Worm (Caenorhabditis elegans) whole organism, young adult: ENCODE measurements around the gene T04A8.7.
"Not testable (repeated sequence)": the region's sequence is repeated elsewhere in the genome, so short reads cannot be mapped to it uniquely, and the experiment has no call there.

ENCODE experiments used
- F33H1.4 ChIP-seq: fragments of 200-800 bp; sonication (Bioruptor generic); IDR thresholded peaks from 2 replicates; pipeline ENCODE4 v1.3.6; 2022; ENCODE audit warnings: missing genetic modification reagents, missing genetic modification characterization, missing compliant biosample characterization
- F52B5.7 ChIP-seq: sonication (generic microtip); optimal IDR thresholded peaks from 2 replicates; lab custom pipeline; 2016; ENCODE audit warnings: mild to moderate bottlenecking, missing genetic modification characterization, missing compliant biosample characterization
- F57A8.1 ChIP-seq: fragments of 200-800 bp; sonication (Bioruptor generic); optimal IDR thresholded peaks from 2 replicates; lab custom pipeline; 2018; ENCODE audit warnings: mild to moderate bottlenecking, missing genetic modification characterization, moderate library complexity, missing compliant biosample characterization
- T07F8.4 ChIP-seq: sonication (generic microtip); optimal IDR thresholded peaks from 2 replicates; lab custom pipeline; 2016; ENCODE audit warnings: mild to moderate bottlenecking, missing genetic modification characterization, moderate library complexity, missing compliant biosample characterization
- ama-1 ChIP-seq, 3 experiments: fragments of 150-350 bp in 1 of 3; sonication (generic microtip) in 2 of 3; optimal IDR thresholded peaks; 2 replicates each; lab custom pipeline; 2014 to 2018; ENCODE audit warnings: missing biosample characterization in 2 of 3, missing genetic modification characterization in 2 of 3, missing genetic modification reagents in 2 of 3
- aptf-3 ChIP-seq: fragments of 200-800 bp; sonication (Bioruptor generic); IDR thresholded peaks from 2 replicates; pipeline ENCODE4 v1.3.6; 2022; ENCODE audit warnings: missing genetic modification characterization, missing compliant biosample characterization
- ccch-3 ChIP-seq: fragments of 200-800 bp; sonication (Bioruptor generic); optimal IDR thresholded peaks from 2 replicates; lab custom pipeline; 2018; ENCODE audit warnings: mild to moderate bottlenecking, missing genetic modification characterization, missing compliant biosample characterization
- cebp-1 ChIP-seq, 2 experiments: fragments of 200-800 bp in 1 of 2; sonication (Bioruptor generic) in 1 of 2; sonication (generic microtip) in 1 of 2; IDR thresholded peaks in 1 of 2; optimal IDR thresholded peaks in 1 of 2; 2 replicates each; pipeline versions ENCODE4 v1.3.6 to Lab custom; 2017 to 2022; ENCODE audit warnings: missing compliant biosample characterization in 2 of 2, missing genetic modification characterization in 2 of 2, mild to moderate bottlenecking in 1 of 2, missing genetic modification reagents in 1 of 2, moderate library complexity in 1 of 2
- ceh-100 ChIP-seq: fragments of 200-800 bp; sonication (Bioruptor generic); IDR thresholded peaks from 2 replicates; pipeline ENCODE4 v1.3.6; 2022; ENCODE audit warnings: missing genetic modification reagents, missing genetic modification characterization, missing compliant biosample characterization
- ceh-79 ChIP-seq: sonication (generic microtip); optimal IDR thresholded peaks from 2 replicates; lab custom pipeline; 2017; ENCODE audit warnings: mild to moderate bottlenecking, missing genetic modification characterization, missing compliant biosample characterization
- chd-7 ChIP-seq: sonication (generic microtip); optimal IDR thresholded peaks from 2 replicates; lab custom pipeline; 2016; ENCODE audit warnings: mild to moderate bottlenecking, missing genetic modification characterization, moderate library complexity, missing compliant biosample characterization
- egl-44 ChIP-seq: fragments of 200-800 bp; sonication (Bioruptor generic); IDR thresholded peaks from 2 replicates; pipeline ENCODE4 v1.3.6; 2022; ENCODE audit warnings: missing genetic modification reagents, missing genetic modification characterization, missing compliant biosample characterization
- hlh-26 ChIP-seq: fragments of 200-800 bp; sonication (Bioruptor generic); conservative IDR thresholded peaks from 2 replicates; pipeline ENCODE4 v1.3.6; 2022; ENCODE audit warnings: missing genetic modification reagents, missing genetic modification characterization, missing compliant biosample characterization
- let-607 ChIP-seq, 2 experiments: fragments of 200-800 bp in 1 of 2; sonication (Bioruptor generic) in 1 of 2; sonication (generic microtip) in 1 of 2; optimal IDR thresholded peaks; 2 replicates each; lab custom pipeline; 2016 to 2018; ENCODE audit warnings: mild to moderate bottlenecking in 2 of 2, missing compliant biosample characterization in 2 of 2, missing genetic modification characterization in 2 of 2, moderate library complexity in 2 of 2, missing genotype in 1 of 2
- mel-28 ChIP-seq: sonication (generic microtip); optimal IDR thresholded peaks from 2 replicates; lab custom pipeline; 2016; ENCODE audit warnings: borderline replicate concordance, mild to moderate bottlenecking, missing genetic modification characterization, missing compliant biosample characterization
- nhr-120 ChIP-seq: fragments of 200-800 bp; sonication (Bioruptor generic); IDR thresholded peaks from 2 replicates; pipeline ENCODE4 v1.3.6; 2022; ENCODE audit warnings: missing genetic modification characterization, missing compliant biosample characterization
- nhr-27 ChIP-seq: fragments of 200-800 bp; sonication (Bioruptor generic); optimal IDR thresholded peaks from 2 replicates; lab custom pipeline; 2018; ENCODE audit warnings: mild to moderate bottlenecking, missing genetic modification characterization, moderate library complexity, missing compliant biosample characterization
- nhr-80 ChIP-seq: sonication (generic microtip); optimal IDR thresholded peaks from 2 replicates; lab custom pipeline; 2016; ENCODE audit warnings: missing genetic modification characterization, missing compliant biosample characterization
- ztf-22 ChIP-seq: fragments of 200-800 bp; sonication (Bioruptor generic); optimal IDR thresholded peaks from 2 replicates; lab custom pipeline; 2018; ENCODE audit warnings: mild to moderate bottlenecking, missing genetic modification characterization, moderate library complexity, missing compliant biosample characterization

T04A8.7 gene

ce11 chrIII:4740820-4741219 lies 45.7 kb downstream of the T04A8.7 start:
- TF ChIP-seq nhr-120 (no peak), cebp-1 (GFP tag; IDR thresholded peaks at IDR 0.05; lab: Robert Waterston, UW) (no peak), cebp-1 (tag; optimal IDR thresholded peaks at IDR 0.05; lab: Kevin White, UChicago) (peak; percentile 48), nhr-27 (tag; lab: Kevin White, UChicago) (no peak), nhr-80 (peak; percentile 32), ama-1 (optimal IDR thresholded peaks at IDR 0.05; lab: Kevin White, UChicago) (no peak), ama-1 (GFP tag; optimal IDR thresholded peaks at IDR 0.05; lab: Kevin White, UChicago) (no peak), let-607 (tag; optimal IDR thresholded peaks at IDR 0.05; lab: Kevin White, UChicago) (no peak), ccch-3 (GFP tag; lab: Kevin White, UChicago) (no peak), F52B5.7 (tag; lab: Kevin White, UChicago) (no peak), T07F8.4 (tag; lab: Kevin White, UChicago) (no peak), ceh-100 (no peak)

- TF ChIP-seq F33H1.4 (GFP tag; lab: Robert Waterston, UW); hlh-26; egl-44 (GFP tag; lab: Robert Waterston, UW): not testable (repeated sequence)
- TF ChIP-seq, all 124 proteins: peak for 0; not testable (repeated sequence) for 124
Observed at ce11 chrIII:4742620-4743019, 47.5 kb downstream of the T04A8.7 start, which contains the start of gene twk-6. TSS of gene twk-6 (plus strand) at chrIII:4742920.

- TF ChIP-seq mel-28 (tag; lab: Kevin White, UChicago) (no peak), chd-7 (tag; lab: Kevin White, UChicago) (no peak), aptf-3 (no peak), ceh-79 (tag; lab: Kevin White, UChicago) (no peak), ztf-22 (no peak), F57A8.1 (no peak)
Observed at ce11 chrIII:4745934-4746333, 50.8 kb downstream of the T04A8.7 start, which contains the start of gene F17C8.6. TSS of gene F17C8.6 (minus strand) at chrIII:4746034.
